Fruit fly (Drosophila melanogaster): Measurements from ENCODE around the gene CG42655.

Gene CG42655

DNA sequence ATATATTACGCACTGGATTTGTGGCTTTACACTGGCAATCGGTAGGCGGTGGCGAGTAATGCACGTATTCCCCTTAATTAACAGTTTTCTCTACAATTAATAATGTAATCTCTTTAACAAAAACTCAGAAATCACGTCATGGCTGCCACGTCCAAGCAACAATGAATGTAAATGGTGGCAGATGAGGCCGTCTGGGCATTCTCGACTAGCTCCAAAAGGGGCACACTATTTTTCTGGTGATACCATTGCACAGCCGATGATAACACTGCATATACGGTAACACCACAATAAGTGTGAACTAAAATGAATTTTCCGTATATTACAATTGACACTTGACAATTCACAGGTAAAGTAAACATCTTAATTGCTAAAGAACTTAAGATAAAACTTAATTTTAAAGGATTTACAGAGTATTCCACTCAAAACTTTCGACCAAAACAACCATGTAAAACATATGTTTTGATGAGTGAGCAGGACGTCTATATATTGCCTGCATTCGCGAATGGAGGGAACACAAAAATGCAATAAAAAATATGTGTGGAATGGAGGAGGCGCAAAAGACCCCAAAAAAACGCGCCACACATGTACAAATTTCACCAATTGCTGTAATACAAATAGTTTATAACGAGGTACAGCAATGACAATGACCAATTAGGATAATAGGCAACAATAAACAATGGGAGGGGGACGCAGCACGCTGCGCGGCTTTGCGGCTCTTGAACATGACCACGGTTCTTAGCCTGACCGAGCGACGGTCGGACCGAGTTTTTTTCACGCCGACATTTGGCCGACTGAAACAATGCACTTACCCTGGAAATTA is 44.1 kb downstream of the CG42655 start (continued):
- peak; percentile 38; the same call in 1 of the 3 replicates for TF ChIP-seq row (GFP tag; IDR thresholded peaks at IDR 0.05)
- no peak for TF ChIP-seq Fer1 (GFP tag; optimal IDR thresholded peaks at IDR 0.05)
- TF ChIP-seq mld (GFP tag; IDR thresholded peaks at IDR 0.05; ENCODE audit: partially characterized antibody) = no peak
- peak; percentile 29 for TF ChIP-seq PHDP (tag; optimal IDR thresholded peaks at IDR 0.05)
- peak; percentile 82 for TF ChIP-seq psq (GFP tag; optimal IDR thresholded peaks at IDR 0.05)
- peak; percentile 94 for TF ChIP-seq CG2116 (GFP tag; optimal IDR thresholded peaks at IDR 0.05)
- TF ChIP-seq Hr78 (GFP tag; optimal IDR thresholded peaks at IDR 0.05) = no peak
- peak; percentile 29 for TF ChIP-seq wek (GFP tag; optimal IDR thresholded peaks at IDR 0.05)
- no peak for TF ChIP-seq emc (GFP tag; optimal IDR thresholded peaks at IDR 0.05)
- TF ChIP-seq CG8388 (GFP tag; optimal IDR thresholded peaks at IDR 0.05) = no peak
- TF ChIP-seq CG4617 (GFP tag; optimal IDR thresholded peaks at IDR 0.05; ENCODE audit: borderline replicate concordance) = peak; percentile 66
- no peak for TF ChIP-seq Dad (GFP tag; optimal IDR thresholded peaks at IDR 0.05)
- TF ChIP-seq gsb (GFP tag; IDR thresholded peaks at IDR 0.05) = no peak
- TF ChIP-seq Bgb (GFP tag; IDR thresholded peaks at IDR 0.05; ENCODE audit: partially characterized antibody) = peak; percentile 42; the same call in 1 of the 2 replicates
- peak; percentile 9; the same call in 1 of the 3 replicates for TF ChIP-seq CG34422 (GFP tag; IDR thresholded peaks at IDR 0.05)
- TF ChIP-seq CG30403 (GFP tag; optimal IDR thresholded peaks at IDR 0.05) = no peak
- TF ChIP-seq Ets97D (GFP tag; optimal IDR thresholded peaks at IDR 0.05) = peak; percentile 64
- TF ChIP-seq org-1 (GFP tag; optimal IDR thresholded peaks at IDR 0.05) = no peak
- TF ChIP-seq Lim3 (GFP tag; IDR thresholded peaks at IDR 0.05) = no peak
- TF ChIP-seq Eip74EF (GFP tag; optimal IDR thresholded peaks at IDR 0.05) = peak in 1 of 2 experiments; percentile 23
- TF ChIP-seq Ptx1 (GFP tag; IDR thresholded peaks at IDR 0.05) = no peak
- no peak; the same call in 1 of the 2 replicates for TF ChIP-seq GATAe (GFP tag; conservative IDR thresholded peaks at IDR 0.05)
- no peak for TF ChIP-seq CG2889 (GFP tag; IDR thresholded peaks at IDR 0.05)
- TF ChIP-seq CG13424 (tag; optimal IDR thresholded peaks at IDR 0.05) = no peak
- no peak for TF ChIP-seq CG7556 (GFP tag; optimal IDR thresholded peaks at IDR 0.05)
- peak; percentile 61 for TF ChIP-seq CG12659 (GFP tag; optimal IDR thresholded peaks at IDR 0.05)
- TF ChIP-seq zen2 (GFP tag; IDR thresholded peaks at IDR 0.05; ENCODE audit: partially characterized antibody) = no peak
- TF ChIP-seq CG7745 (tag; optimal IDR thresholded peaks at IDR 0.05) = no peak
- peak; percentile 34 for TF ChIP-seq grau (tag; optimal IDR thresholded peaks at IDR 0.05)
- TF ChIP-seq ems (GFP tag; optimal IDR thresholded peaks at IDR 0.05) = no peak
- TF ChIP-seq E2f1 (GFP tag; IDR thresholded peaks at IDR 0.05) = no peak
- TF ChIP-seq B-H2 (GFP tag; optimal IDR thresholded peaks at IDR 0.05) = no peak
- peak; percentile 29 for TF ChIP-seq BtbVII (GFP tag; optimal IDR thresholded peaks at IDR 0.05)
- TF ChIP-seq dmrt11E (tag; optimal IDR thresholded peaks at IDR 0.05) = no peak
- no peak for TF ChIP-seq NK7.1 (GFP tag; optimal IDR thresholded peaks at IDR 0.05)
- TF ChIP-seq ham (GFP tag; IDR thresholded peaks at IDR 0.05) = no peak
- TF ChIP-seq MBD-R2 (GFP tag; IDR thresholded peaks at IDR 0.05) = peak; percentile 42
- peak; percentile 44 for TF ChIP-seq CG34376 (GFP tag; optimal IDR thresholded peaks at IDR 0.05)
- no peak for TF ChIP-seq ERR (GFP tag; optimal IDR thresholded peaks at IDR 0.05)
- no peak for TF ChIP-seq CG11085 (GFP tag; IDR thresholded peaks at IDR 0.05)
- no peak for TF ChIP-seq ATbp (GFP tag; optimal IDR thresholded peaks at IDR 0.05)
- no peak for TF ChIP-seq jumu (GFP tag; optimal IDR thresholded peaks at IDR 0.05)
- TF ChIP-seq Ada2b (GFP tag; IDR thresholded peaks at IDR 0.05) = no peak
- no peak for TF ChIP-seq H2.0 (GFP tag; IDR thresholded peaks at IDR 0.05)
- peak; percentile 40 for TF ChIP-seq CG3995 (GFP tag; optimal IDR thresholded peaks at IDR 0.05)
- no peak for TF ChIP-seq CG33557 (GFP tag; optimal IDR thresholded peaks at IDR 0.05)
- TF ChIP-seq BEAF-32 (GFP tag; optimal IDR thresholded peaks at IDR 0.05) = peak; percentile 54
- no peak for TF ChIP-seq CG10462 (GFP tag; optimal IDR thresholded peaks at IDR 0.05)
